Fruit fly (Drosophila melanogaster) whole organism, wandering third instar larva: Measurements from ENCODE around the gene Eh.

Experiments used
- lola ChIP-seq: fragments of >200 bp; optimal IDR thresholded peaks from 2 replicates; lab custom pipeline; 2017; ENCODE audit warnings: missing biosample characterization, missing genetic modification characterization
- psq ChIP-seq: fragments of 200-800 bp; sonication (Bioruptor generic); optimal IDR thresholded peaks from 3 replicates; lab custom pipeline; 2017; ENCODE audit warnings: missing biosample characterization, mild to moderate bottlenecking, missing genetic modification characterization, moderate library complexity

DNA sequence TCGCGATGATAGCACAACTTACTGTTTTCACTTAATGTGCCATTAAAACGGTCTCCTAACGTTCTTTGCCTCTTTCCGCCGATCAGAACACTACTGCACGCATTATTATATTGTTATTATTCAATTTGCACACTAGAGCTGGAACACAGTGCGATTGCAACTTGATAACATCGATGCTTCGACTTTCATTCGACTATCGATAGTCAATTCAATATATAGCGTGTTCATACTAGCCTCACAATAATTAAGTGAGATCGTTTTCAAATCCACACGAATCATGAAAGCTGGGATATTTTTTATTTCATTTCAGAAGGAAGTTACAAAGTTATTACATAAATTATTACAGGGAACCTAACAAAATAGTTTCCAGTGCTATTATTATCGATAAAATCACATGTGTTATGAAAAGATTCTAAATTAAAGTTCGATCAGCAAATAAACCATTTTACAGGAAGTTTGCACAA, 47.3 kb downstream of the Eh start:
- TF ChIP-seq lola = no peak
- no peak for TF ChIP-seq psq (GFP tag; lab: Kevin White, UChicago)
